Fruit fly (Drosophila melanogaster) whole organism, embryonic: ENCODE measurements around the gene Gr63a.

Experiments
- ATbp ChIP-seq: fragments of 200-800 bp; sonication (Bioruptor generic); optimal IDR thresholded peaks from 2 replicates; lab custom pipeline; 2017; ENCODE audit warnings: missing biosample characterization, mild to moderate bottlenecking, missing genetic modification characterization, missing genetic modification reagents
- Abd-B ChIP-seq: fragments of 200-800 bp; sonication (Bioruptor generic); optimal IDR thresholded peaks from 2 replicates; lab custom pipeline; 2018; ENCODE audit warnings: missing biosample characterization, mild to moderate bottlenecking, missing genetic modification characterization, moderate library complexity
- Antp ChIP-seq: fragments of 200-800 bp; sonication (Bioruptor generic); optimal IDR thresholded peaks from 3 replicates; lab custom pipeline; 2016; ENCODE audit warnings: missing biosample characterization, missing genetic modification characterization
- CG10543 ChIP-seq: fragments of 200-800 bp; sonication (Bioruptor generic); optimal IDR thresholded peaks from 3 replicates; lab custom pipeline; 2017; ENCODE audit warnings: missing biosample characterization, mild to moderate bottlenecking, missing genetic modification characterization, moderate library complexity
- CG11560 ChIP-seq: fragments of 200-800 bp; sonication (Bioruptor generic); IDR thresholded peaks from 3 replicates; pipeline ENCODE4 v1.3.6; 2022; ENCODE audit warnings: missing biosample characterization, missing genetic modification characterization
- CG11695 ChIP-seq: fragments of 200-800 bp; sonication (Bioruptor generic); IDR thresholded peaks from 3 replicates; pipeline ENCODE4 v1.3.6; 2022; ENCODE audit warnings: missing biosample characterization, missing genetic modification characterization
- CG12236 ChIP-seq: fragments of 200-800 bp; sonication (Bioruptor generic); optimal IDR thresholded peaks from 2 replicates; lab custom pipeline; 2016; ENCODE audit warnings: missing biosample characterization, missing genetic modification characterization
- CG12744 ChIP-seq: fragments of 200-800 bp; sonication (Bioruptor generic); optimal IDR thresholded peaks from 2 replicates; lab custom pipeline; 2016; ENCODE audit warnings: missing biosample characterization, missing genetic modification characterization
- CG12769 ChIP-seq: fragments of 200-800 bp; sonication (Bioruptor generic); optimal IDR thresholded peaks from 2 replicates; lab custom pipeline; 2019; ENCODE audit warnings: missing biosample characterization, mild to moderate bottlenecking, missing genetic modification characterization, moderate library complexity
- CG16815 ChIP-seq: fragments of 200-800 bp; sonication (Bioruptor generic); optimal IDR thresholded peaks from 3 replicates; lab custom pipeline; 2017; ENCODE audit warnings: missing biosample characterization, mild to moderate bottlenecking, missing genetic modification characterization
- CG17568 ChIP-seq: fragments of 200-800 bp; sonication (Bioruptor generic); optimal IDR thresholded peaks from 2 replicates; lab custom pipeline; 2018; ENCODE audit warnings: missing biosample characterization, mild to moderate bottlenecking, missing genetic modification characterization, moderate library complexity
- CG2202 ChIP-seq: fragments of 200-800 bp; sonication (Bioruptor generic); optimal IDR thresholded peaks from 2 replicates; lab custom pipeline; 2018; ENCODE audit warnings: missing biosample characterization, mild to moderate bottlenecking, missing genetic modification characterization
- CG32772 ChIP-seq: fragments of 200-800 bp; sonication (Bioruptor generic); IDR thresholded peaks from 2 replicates; pipeline ENCODE4 v1.3.6; 2022; ENCODE audit warnings: missing biosample characterization, missing genetic modification characterization
- CG33213 ChIP-seq: fragments of 200-800 bp; sonication (Bioruptor generic); optimal IDR thresholded peaks from 3 replicates; lab custom pipeline; 2016; ENCODE audit warnings: missing biosample characterization, missing genetic modification characterization
- CG4404 ChIP-seq: fragments of 200-800 bp; sonication (Bioruptor generic); IDR thresholded peaks from 2 replicates; pipeline ENCODE4 v1.3.6; 2022; ENCODE audit warnings: missing biosample characterization, missing genetic modification characterization
- CG6175 ChIP-seq: fragments of 200-800 bp; sonication (Bioruptor generic); IDR thresholded peaks from 3 replicates; pipeline ENCODE4 v1.3.6; 2022; ENCODE audit warnings: missing biosample characterization, missing genetic modification characterization
- CG6683 ChIP-seq: fragments of 200-800 bp; sonication (Bioruptor generic); optimal IDR thresholded peaks from 2 replicates; lab custom pipeline; 2017; ENCODE audit warnings: missing biosample characterization, mild to moderate bottlenecking, missing genetic modification characterization, missing genetic modification reagents
- CG7357 ChIP-seq: fragments of 200-800 bp; sonication (Bioruptor generic); IDR thresholded peaks from 3 replicates; pipeline ENCODE4 v1.3.6; 2022; ENCODE audit warnings: missing biosample characterization, missing genetic modification characterization
- CG8478 ChIP-seq: fragments of >200 bp; optimal IDR thresholded peaks from 2 replicates; lab custom pipeline; 2018
- CrebB ChIP-seq: fragments of 200-800 bp; sonication (Bioruptor generic); optimal IDR thresholded peaks from 3 replicates; lab custom pipeline; 2018; ENCODE audit warnings: missing biosample characterization, mild to moderate bottlenecking, missing genetic modification characterization
- Dref ChIP-seq: fragments of 200-800 bp; sonication (Bioruptor generic); IDR thresholded peaks from 2 replicates; pipeline ENCODE4 v1.3.6; 2022; ENCODE audit warnings: missing biosample characterization, missing genetic modification characterization
- Drgx ChIP-seq: fragments of 200-800 bp; sonication (Bioruptor generic); IDR thresholded peaks from 2 replicates; pipeline ENCODE4 v1.3.6; 2022; ENCODE audit warnings: missing biosample characterization, missing genetic modification characterization
- Hand ChIP-seq: fragments of 200-800 bp; sonication (Bioruptor generic); optimal IDR thresholded peaks from 2 replicates; lab custom pipeline; 2017; ENCODE audit warnings: mild to moderate bottlenecking, missing biosample characterization, missing genetic modification reagents, missing genetic modification characterization
- Hr3 ChIP-seq: fragments of 200-800 bp; sonication (Bioruptor generic); optimal IDR thresholded peaks from 3 replicates; lab custom pipeline; 2016; ENCODE audit warnings: missing biosample characterization, missing genetic modification characterization
- Hr78 ChIP-seq, 2 experiments: fragments of 200-800 bp in 1 of 2; fragments of >200 bp in 1 of 2; sonication (Bioruptor generic) in 1 of 2; optimal IDR thresholded peaks; 2 replicates each; lab custom pipeline; 2017 to 2019; ENCODE audit warnings: missing biosample characterization in 2 of 2, missing genetic modification characterization in 2 of 2, mild to moderate bottlenecking in 1 of 2, moderate library complexity in 1 of 2
- Lim3 ChIP-seq: fragments of 200-800 bp; sonication (Bioruptor generic); IDR thresholded peaks from 2 replicates; pipeline ENCODE4 v1.3.6; 2022; ENCODE audit warnings: missing biosample characterization, missing genetic modification characterization
- Mes4 ChIP-seq: fragments of 200-800 bp; sonication (Bioruptor generic); optimal IDR thresholded peaks from 2 replicates; lab custom pipeline; 2016; ENCODE audit warnings: missing biosample characterization, missing genetic modification characterization
- Nf-YB ChIP-seq: fragments of 200-800 bp; sonication (Bioruptor generic); optimal IDR thresholded peaks from 3 replicates; lab custom pipeline; 2019; ENCODE audit warnings: missing biosample characterization, mild to moderate bottlenecking, missing genetic modification characterization, moderate library complexity
- Optix ChIP-seq: fragments of 200-800 bp; sonication (Bioruptor generic); IDR thresholded peaks from 3 replicates; pipeline ENCODE4 v1.3.6; 2022; ENCODE audit warnings: missing biosample characterization, missing genetic modification characterization
- Side ChIP-seq: fragments of 200-800 bp; sonication (Bioruptor generic); optimal IDR thresholded peaks from 2 replicates; lab custom pipeline; 2016; ENCODE audit warnings: missing biosample characterization, missing genetic modification characterization
- Sin3A ChIP-seq: fragments of >200 bp; optimal IDR thresholded peaks from 2 replicates; lab custom pipeline; 2018
- abd-A ChIP-seq: fragments of 200-800 bp; sonication (Bioruptor generic); optimal IDR thresholded peaks from 3 replicates; lab custom pipeline; 2019; ENCODE audit warnings: missing biosample characterization, mild to moderate bottlenecking, missing genetic modification characterization, moderate library complexity
- bbx ChIP-seq: fragments of 200-800 bp; sonication (Bioruptor generic); IDR thresholded peaks from 2 replicates; pipeline ENCODE4 v1.3.6; 2022; ENCODE audit warnings: missing biosample characterization, missing genetic modification characterization; ENCODE audit not compliant: partially characterized antibody
- chn ChIP-seq: fragments of 200-800 bp; sonication (Bioruptor generic); optimal IDR thresholded peaks from 2 replicates; lab custom pipeline; 2016; ENCODE audit warnings: missing biosample characterization, missing genetic modification characterization
- ci ChIP-seq: fragments of 200-800 bp; sonication (Bioruptor generic); IDR thresholded peaks from 3 replicates; pipeline ENCODE4 v1.3.6; 2022; ENCODE audit warnings: missing biosample characterization, missing genetic modification characterization
- dimm ChIP-seq: fragments of 200-800 bp; sonication (Bioruptor generic); IDR thresholded peaks from 2 replicates; pipeline ENCODE4 v1.3.6; 2022; ENCODE audit warnings: missing biosample characterization, missing genetic modification characterization
- gsb-n ChIP-seq: fragments of 200-800 bp; sonication (Bioruptor generic); optimal IDR thresholded peaks from 3 replicates; lab custom pipeline; 2018; ENCODE audit warnings: missing biosample characterization, mild to moderate bottlenecking, missing genetic modification characterization
- knrl ChIP-seq: fragments of 200-800 bp; sonication (Bioruptor generic); IDR thresholded peaks from 3 replicates; pipeline ENCODE4 v1.3.6; 2022; ENCODE audit warnings: missing biosample characterization, missing genetic modification characterization; ENCODE audit not compliant: partially characterized antibody
- phol ChIP-seq: fragments of 200-800 bp; sonication (Bioruptor generic); optimal IDR thresholded peaks from 3 replicates; lab custom pipeline; 2018; ENCODE audit warnings: missing biosample characterization, mild to moderate bottlenecking, missing genetic modification characterization, moderate library complexity
- prd ChIP-seq, 3 experiments: fragments of >200 bp in 2 of 3; fragments of 200-800 bp in 1 of 3; sonication (Bioruptor generic) in 1 of 3; optimal IDR thresholded peaks in 2 of 3; IDR thresholded peaks in 1 of 3; 2 replicates in 2 of 3; 3 replicates in 1 of 3; pipeline versions ENCODE4 v1.3.6 to Lab custom; 2017 to 2022; ENCODE audit warnings: missing biosample characterization in 1 of 3, missing genetic modification characterization in 1 of 3
- ranshi ChIP-seq: fragments of 200-800 bp; sonication (Bioruptor generic); IDR thresholded peaks from 2 replicates; pipeline ENCODE4 v1.3.6; 2022; ENCODE audit warnings: missing biosample characterization, missing genetic modification characterization
- scrt ChIP-seq: fragments of 200-800 bp; sonication (Bioruptor generic); optimal IDR thresholded peaks from 2 replicates; lab custom pipeline; 2018; ENCODE audit warnings: missing biosample characterization, mild to moderate bottlenecking, missing genetic modification characterization, moderate library complexity
- sna ChIP-seq: fragments of 200-800 bp; sonication (Bioruptor generic); IDR thresholded peaks from 2 replicates; pipeline ENCODE4 v1.3.6; 2022; ENCODE audit warnings: missing biosample characterization, missing genetic modification characterization; ENCODE audit not compliant: partially characterized antibody
- tap ChIP-seq: fragments of 200-800 bp; optimal IDR thresholded peaks from 3 replicates; lab custom pipeline; 2019; ENCODE audit warnings: missing biosample characterization, mild to moderate bottlenecking, missing genetic modification characterization, moderate library complexity
- tna ChIP-seq: fragments of 200-800 bp; sonication (Bioruptor generic); IDR thresholded peaks from 2 replicates; pipeline ENCODE4 v1.3.6; 2022; ENCODE audit warnings: missing biosample characterization, missing genetic modification characterization; ENCODE audit not compliant: partially characterized antibody
- tup ChIP-seq: fragments of 200-800 bp; sonication (Bioruptor generic); optimal IDR thresholded peaks from 2 replicates; lab custom pipeline; 2016; ENCODE audit warnings: missing biosample characterization, mild to moderate bottlenecking, missing genetic modification characterization, moderate library complexity
- zen2 ChIP-seq: fragments of 200-800 bp; sonication (Bioruptor generic); IDR thresholded peaks from 3 replicates; pipeline ENCODE4 v1.3.6; 2022; ENCODE audit warnings: missing biosample characterization, missing genetic modification characterization; ENCODE audit not compliant: partially characterized antibody
- zf30C ChIP-seq: fragments of 200-800 bp; sonication (Bioruptor generic); optimal IDR thresholded peaks from 3 replicates; lab custom pipeline; 2018; ENCODE audit warnings: missing biosample characterization, mild to moderate bottlenecking, missing genetic modification characterization
- zfh1 ChIP-seq: fragments of 200-800 bp; sonication (Bioruptor generic); IDR thresholded peaks from 3 replicates; pipeline ENCODE4 v1.3.6; 2022; ENCODE audit warnings: missing biosample characterization, missing genetic modification characterization

The Gr63a gene

DNA sequence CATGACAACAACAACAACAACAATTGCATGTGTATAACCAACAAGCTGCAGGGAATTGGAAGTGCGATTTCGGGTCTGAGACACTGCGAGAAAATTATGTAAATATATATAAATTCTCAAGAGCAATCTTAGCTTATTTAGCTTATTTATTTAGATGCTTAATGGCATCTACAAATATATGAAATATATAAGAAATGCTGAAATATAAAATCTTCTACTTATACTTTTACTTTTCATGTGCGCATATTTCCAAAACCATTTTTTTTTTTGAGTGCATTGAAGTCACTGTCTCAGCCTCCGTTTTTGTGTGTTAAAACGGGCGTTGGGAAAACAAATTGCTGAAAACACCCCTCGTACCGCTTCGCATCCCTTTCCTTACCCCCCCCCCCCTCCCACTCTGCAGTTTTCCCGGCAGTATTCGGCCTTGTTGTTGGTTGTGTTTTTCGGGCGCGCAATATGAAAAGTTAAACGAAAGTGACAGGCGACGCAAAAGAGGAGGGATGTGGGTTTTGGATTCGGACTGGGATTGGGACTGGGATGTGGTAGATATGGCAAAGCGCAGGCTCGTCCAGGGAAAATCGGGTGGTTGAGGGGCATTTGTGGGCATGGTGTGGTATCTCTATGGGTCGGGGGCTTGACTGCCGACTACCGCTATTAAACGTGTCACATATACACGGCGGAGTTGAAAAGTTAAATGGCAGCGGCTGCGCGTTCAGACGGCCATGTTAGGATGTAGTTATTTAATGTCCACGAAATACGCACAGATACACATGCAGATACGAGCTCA is 41.0 kb downstream of the Gr63a start (continued):
- TF ChIP-seq Hr3 (peak; percentile 66), sna (GFP tag; lab: Robert Waterston, UW) (no peak), zfh1 (peak; percentile 62; the same call in 1 of the 3 replicates), prd (optimal IDR thresholded peaks at IDR 0.05; lab: Kevin White, UChicago) (no peak), prd (GFP tag; IDR thresholded peaks at IDR 0.05; lab: Robert Waterston, UW) (peak; percentile 83; the same call in 2 of the 3 replicates), Side (GFP tag; lab: Kevin White, UChicago) (no peak), scrt (GFP tag; lab: Kevin White, UChicago) (peak; percentile 83), chn (GFP tag; lab: Kevin White, UChicago) (peak; percentile 11), CG17568 (GFP tag; lab: Kevin White, UChicago) (no peak), CG16815 (peak; percentile 55), phol (tag; lab: Kevin White, UChicago) (peak; percentile 63), ci (GFP tag; lab: Robert Waterston, UW) (no peak; the same call in 2 of the 3 replicates), Lim3 (GFP tag; lab: Robert Waterston, UW) (no peak), CG11560 (tag; lab: Robert Waterston, UW) (no peak), zen2 (GFP tag; lab: Robert Waterston, UW) (no peak; the same call in 2 of the 3 replicates), ATbp (GFP tag; lab: Kevin White, UChicago) (peak; percentile 45), Optix (GFP tag; lab: Robert Waterston, UW) (no peak), tna (GFP tag; lab: Robert Waterston, UW) (no peak), Nf-YB (GFP tag; lab: Kevin White, UChicago) (peak; percentile 82), CG7357 (GFP tag; lab: Robert Waterston, UW) (peak; percentile 35; the same call in 1 of the 3 replicates), CG10543 (GFP tag; lab: Kevin White, UChicago) (no peak), CG32772 (GFP tag; lab: Robert Waterston, UW) (peak; percentile 46; the same call in 1 of the 2 replicates), Hr78 (GFP tag; optimal IDR thresholded peaks at IDR 0.05; lab: Kevin White, UChicago) (no peak), Antp (GFP tag; lab: Kevin White, UChicago) (no peak), CG6175 (GFP tag; lab: Robert Waterston, UW) (no peak), Hand (GFP tag; lab: Kevin White, UChicago) (no peak), CG12744 (no peak), CG8478 (no peak), ranshi (GFP tag; lab: Robert Waterston, UW) (peak; percentile 51; the same call in 1 of the 2 replicates), CG12769 (tag; lab: Kevin White, UChicago) (no peak), Abd-B (GFP tag; lab: Kevin White, UChicago) (peak; percentile 42), bbx (GFP tag; lab: Robert Waterston, UW) (no peak), tup (GFP tag; lab: Kevin White, UChicago) (no peak), Sin3A (lab: Kevin White, UChicago) (no peak), zf30C (GFP tag; lab: Kevin White, UChicago) (peak; percentile 89), Drgx (no peak), Dref (no peak), CG12236 (GFP tag; lab: Kevin White, UChicago) (no peak), CrebB (tag; lab: Kevin White, UChicago) (no peak), CG2202 (peak; percentile 69), abd-A (peak; percentile 44), CG33213 (GFP tag; lab: Kevin White, UChicago) (no peak), CG6683 (GFP tag; lab: Kevin White, UChicago) (no peak), dimm (GFP tag; lab: Robert Waterston, UW) (no peak), CG11695 (peak; percentile 65; the same call in 1 of the 3 replicates), tap (tag; lab: Kevin White, UChicago) (no peak), Mes4 (GFP tag; lab: Kevin White, UChicago) (no peak), gsb-n (peak; percentile 64), CG4404 (GFP tag; lab: Robert Waterston, UW) (peak; percentile 66), knrl (no peak)
